Fruit fly (Drosophila melanogaster) Kc167 (cell line): ENCODE results near the gene wntD.

Experiments
- Myc ChIP-seq: fragments of >200 bp; optimal IDR thresholded peaks from 2 replicates; lab custom pipeline; 2017; ENCODE audit warnings: missing external identifiers
- Sin3A ChIP-seq: fragments of >200 bp; optimal IDR thresholded peaks from 2 replicates; lab custom pipeline; 2018; ENCODE audit warnings: missing external identifiers
- h ChIP-seq: fragments of >200 bp; optimal IDR thresholded peaks from 3 replicates; lab custom pipeline; 2018; ENCODE audit warnings: missing external identifiers
- insv ChIP-seq: fragments of >200 bp; optimal IDR thresholded peaks from 3 replicates; lab custom pipeline; 2018; ENCODE audit warnings: missing external identifiers
- psq ChIP-seq: fragments of >200 bp; optimal IDR thresholded peaks from 2 replicates; lab custom pipeline; 2017; ENCODE audit warnings: missing external identifiers
- ttk ChIP-seq: sonication (Bioruptor generic); optimal IDR thresholded peaks from 2 replicates; lab custom pipeline; 2017; ENCODE audit warnings: missing external identifiers

- TF ChIP-seq h, result no peak
- no peak for TF ChIP-seq psq
- no peak for TF ChIP-seq insv (lab: Kevin White, UChicago)
- no peak for TF ChIP-seq Myc
- no peak for TF ChIP-seq Sin3A (lab: Kevin White, UChicago)
- TF ChIP-seq ttk (lab: Kevin White, UChicago), result no peak
Observed at dm6 chr3R:13305318-13305899, 12.4 kb upstream of the wntD start.
